Worm (Caenorhabditis elegans) whole organism, young adult: ENCODE data around the gene grp-1.

Source experiments
- F37B4.10 ChIP-seq: fragments of 200-800 bp; sonication (Bioruptor generic); IDR thresholded peaks from 2 replicates; pipeline ENCODE4 v1.3.6; 2022; ENCODE audit warnings: missing genetic modification characterization, missing compliant biosample characterization
- ama-1 ChIP-seq, 3 experiments: fragments of 150-350 bp in 1 of 3; sonication (generic microtip) in 2 of 3; optimal IDR thresholded peaks; 2 replicates each; lab custom pipeline; 2014 to 2018; ENCODE audit warnings: missing biosample characterization in 2 of 3, missing genetic modification characterization in 2 of 3, missing genetic modification reagents in 2 of 3
- lin-40 ChIP-seq: sonication (generic microtip); optimal IDR thresholded peaks from 2 replicates; lab custom pipeline; 2016; ENCODE audit warnings: missing genetic modification characterization, mild to moderate bottlenecking, missing compliant biosample characterization, missing genotype, missing genetic modification reagents
- snpc-4 ChIP-seq, 5 experiments: fragments of 150-350 bp in 1 of 5; sonication (generic microtip) in 4 of 5; optimal IDR thresholded peaks; 2 replicates each; lab custom pipeline; 2014 to 2018; ENCODE audit warnings: missing genetic modification characterization in 5 of 5, missing biosample characterization in 3 of 5, antibody characterized with exemption in 2 of 5, mild to moderate bottlenecking in 2 of 5, missing compliant biosample characterization in 2 of 5, missing genotype in 2 of 5, moderate library complexity in 2 of 5, missing genetic modification reagents in 1 of 5
- unc-62 ChIP-seq: fragments of 150-350 bp; optimal IDR thresholded peaks from 2 replicates; lab custom pipeline; 2014; ENCODE audit warnings: missing biosample characterization, missing genetic modification reagents, missing genetic modification characterization

ce11 chrIII:8050944-8051343, 34.6 kb upstream of the grp-1 start, which contains the start of gene K12H4.7:
- TF ChIP-seq snpc-4 (GFP tag; optimal IDR thresholded peaks at IDR 0.05; lab: Kevin White, UChicago) (no peak), snpc-4 (tag; optimal IDR thresholded peaks at IDR 0.05; lab: Kevin White, UChicago) (no peak), ama-1 (optimal IDR thresholded peaks at IDR 0.05; lab: Kevin White, UChicago) (no peak), ama-1 (GFP tag; optimal IDR thresholded peaks at IDR 0.05; lab: Kevin White, UChicago) (no peak), unc-62 (GFP tag; lab: Kevin White, UChicago) (no peak), lin-40 (no peak), F37B4.10 (GFP tag; lab: Robert Waterston, UW) (no peak)
